Worm (Caenorhabditis elegans): ENCODE results near the gene sru-39.

DNA sequence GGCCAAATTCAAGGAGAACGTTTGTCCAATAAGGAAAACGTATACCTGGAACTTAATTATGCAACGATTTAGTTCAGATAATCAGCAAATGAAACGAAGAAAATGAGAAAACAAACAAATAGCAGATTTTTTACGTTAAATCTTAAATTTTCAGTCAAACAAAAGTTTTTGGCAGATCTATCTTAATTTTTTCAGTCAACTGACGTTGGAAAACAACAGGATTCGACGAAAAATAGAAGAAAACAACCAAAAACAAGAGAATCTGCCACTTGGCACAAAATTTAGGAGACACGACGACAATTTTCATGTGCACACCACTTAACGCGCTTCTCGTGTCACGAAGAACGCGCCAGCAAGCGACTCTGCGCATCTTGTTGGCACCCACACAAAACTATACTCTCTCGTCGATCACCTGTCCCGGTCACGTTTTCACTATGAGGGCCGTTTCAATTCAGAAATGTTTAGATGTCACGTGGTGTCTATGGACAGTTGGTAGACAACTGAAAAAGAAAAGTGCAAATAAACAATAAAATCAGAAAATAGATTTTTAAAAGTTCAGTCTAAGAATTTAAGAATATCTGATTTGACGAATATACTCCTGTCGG lies 13.5 kb upstream of the sru-39 start, which contains the start of gene ztf-7:
- TF ChIP-seq dpl-1 (GFP tag; optimal IDR thresholded peaks at IDR 0.05) (peak; percentile 87), ctbp-1 (GFP tag; IDR thresholded peaks at IDR 0.05) (peak; percentile 92), T26A8.4 (GFP tag; IDR thresholded peaks at IDR 0.05) (peak; percentile 96), pha-4 (GFP tag; IDR thresholded peaks at IDR 0.05) (peak; percentile 84), pha-4 (tag; optimal IDR thresholded peaks at IDR 0.05) (peak; percentile 41), lsy-2 (tag; optimal IDR thresholded peaks at IDR 0.05) (peak; percentile 80 to 95), mxl-2 (GFP tag; conservative IDR thresholded peaks at IDR 0.05) (peak; percentile 77), ceh-20 (GFP tag; IDR thresholded peaks at IDR 0.05) (peak; percentile 96), nhr-76 (tag; optimal IDR thresholded peaks at IDR 0.05) (peak; percentile 48), ztf-11 (tag; optimal IDR thresholded peaks at IDR 0.05) (no peak), mdt-29 (GFP tag; IDR thresholded peaks at IDR 0.05) (peak; percentile 95), tra-1 (GFP tag; IDR thresholded peaks at IDR 0.05) (peak; percentile 97), ama-1 (optimal IDR thresholded peaks at IDR 0.05) (peak; percentile 12)

All from whole organism, L4 larva.